Worm (Caenorhabditis elegans): ENCODE results near the gene nspd-6.
"Not testable (repeated sequence)": the region's sequence is repeated elsewhere in the genome, so short reads cannot be mapped to it uniquely, and the experiment has no call there.

Gene nspd-6

ce11 chrIV:5165626-5166025 is at the start of gene nspd-6:
Gene nspd-6, minus strand, starts transcription at chrIV:5165726.
- TF ChIP-seq unc-39 (tag; optimal IDR thresholded peaks at IDR 0.05); drap-1 (GFP tag; optimal IDR thresholded peaks at IDR 0.05); ceh-43 (GFP tag; optimal IDR thresholded peaks at IDR 0.05): not testable (repeated sequence)

DNA sequence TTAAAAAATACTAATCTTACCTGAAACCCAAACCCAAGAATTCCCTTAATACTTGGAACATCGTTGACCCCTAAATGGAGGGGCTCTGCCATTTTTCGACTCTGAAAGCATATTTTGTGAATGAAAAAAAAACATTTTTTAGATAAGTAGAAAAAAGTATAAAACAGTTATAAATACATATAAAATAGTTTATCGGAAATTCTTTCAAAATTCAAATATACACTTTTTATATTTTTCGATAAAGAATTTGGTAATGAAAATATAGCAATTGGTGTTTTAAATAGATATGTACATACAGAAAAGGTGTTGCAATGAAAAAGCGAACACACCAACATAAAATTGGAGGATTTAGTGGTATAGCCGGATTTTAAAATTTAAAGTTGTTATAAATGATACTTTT is 49.6 kb upstream of the nspd-6 start, which contains the start of gene Y59E9AL.4:
TSS of gene Y59E9AL.4 (minus strand) at position 101 of the 400 bp plus-strand sequence.
- TF ChIP-seq unc-39 (tag; optimal IDR thresholded peaks at IDR 0.05) (no peak), lin-13 (tag; optimal IDR thresholded peaks at IDR 0.05) (no peak), tbx-8 (GFP tag; optimal IDR thresholded peaks at IDR 0.05) (no peak), nhr-76 (tag; optimal IDR thresholded peaks at IDR 0.05) (no peak)

DNA sequence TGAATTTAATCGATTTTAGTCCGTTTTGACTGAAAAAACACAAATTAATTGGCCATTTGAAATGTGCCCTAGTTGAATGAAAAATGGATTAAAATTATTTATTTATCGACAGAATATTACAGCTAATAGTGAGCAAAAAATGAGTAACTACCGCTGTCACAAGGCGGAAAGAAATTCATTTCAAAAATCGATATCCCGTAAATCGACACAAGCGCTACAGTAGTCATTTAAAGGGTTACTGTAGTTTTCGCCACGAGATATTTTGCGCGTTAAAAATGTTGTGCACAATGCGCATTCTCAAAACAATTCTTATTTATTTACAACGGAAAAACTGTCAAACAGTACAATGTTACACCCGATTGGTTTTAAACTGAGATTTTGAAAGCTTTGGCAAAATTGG is 45.1 kb upstream of the nspd-6 start:
- TF ChIP-seq ceh-39 (tag; optimal IDR thresholded peaks at IDR 0.05) (no peak), lin-13 (tag; optimal IDR thresholded peaks at IDR 0.05) (no peak), unc-39 (tag; optimal IDR thresholded peaks at IDR 0.05) (no peak), unc-120 (tag; optimal IDR thresholded peaks at IDR 0.05; ENCODE audit: poor library complexity, severe bottlenecking) (no peak), cnd-1 (tag; optimal IDR thresholded peaks at IDR 0.05) (no peak), elt-1 (tag; optimal IDR thresholded peaks at IDR 0.05; ENCODE audit: borderline replicate concordance, insufficient read depth) (no peak), lsy-2 (tag; optimal IDR thresholded peaks at IDR 0.05) (no peak)

DNA sequence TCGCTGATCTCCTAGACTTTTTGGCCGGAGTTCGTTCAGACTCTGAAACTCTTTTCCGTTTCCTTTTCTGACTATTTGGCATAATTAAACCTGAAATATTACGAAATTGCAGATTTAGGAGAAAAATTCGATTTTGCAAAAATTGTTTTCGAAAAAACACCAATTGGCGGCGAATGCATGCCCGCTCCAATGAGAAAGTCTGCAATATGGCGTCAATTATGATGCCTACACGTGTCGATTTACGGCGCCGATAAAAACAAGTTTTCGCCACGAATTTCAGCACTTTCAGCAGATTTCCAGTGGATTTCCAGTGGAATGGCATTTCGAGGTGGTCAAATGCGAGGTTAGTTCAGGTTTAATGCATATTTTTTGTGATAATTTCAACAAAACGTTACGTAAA is 43.9 kb upstream of the nspd-6 start, which contains the start of the genes Y59E9AL.36 and nbet-1:
TSS of gene Y59E9AL.36 (minus strand) at position 92 of the 400 bp plus-strand sequence.
TSS of gene nbet-1 (plus strand) at position 112 of the 400 bp plus-strand sequence.
- TF ChIP-seq M03D4.4 (tag; optimal IDR thresholded peaks at IDR 0.05) (peak; percentile 13), lsy-2 (tag; optimal IDR thresholded peaks at IDR 0.05) (peak; percentile 70), unc-120 (tag; optimal IDR thresholded peaks at IDR 0.05; ENCODE audit: poor library complexity, severe bottlenecking) (peak; percentile 8), mep-1 (tag; optimal IDR thresholded peaks at IDR 0.05) (peak; percentile 57), ham-2 (GFP tag; optimal IDR thresholded peaks at IDR 0.05) (no peak), hlh-1 (tag; optimal IDR thresholded peaks at IDR 0.05) (peak; percentile 55), cnd-1 (tag; optimal IDR thresholded peaks at IDR 0.05) (no peak), lin-13 (tag; optimal IDR thresholded peaks at IDR 0.05) (peak; percentile 73), pha-4 (tag; optimal IDR thresholded peaks at IDR 0.05) (peak; percentile 51), ceh-39 (tag; optimal IDR thresholded peaks at IDR 0.05) (peak; percentile 50), nhr-76 (tag; optimal IDR thresholded peaks at IDR 0.05) (no peak), nhr-237 (tag; optimal IDR thresholded peaks at IDR 0.05) (peak; percentile 84), ces-1 (GFP tag; optimal IDR thresholded peaks at IDR 0.05) (peak; percentile 76)

DNA sequence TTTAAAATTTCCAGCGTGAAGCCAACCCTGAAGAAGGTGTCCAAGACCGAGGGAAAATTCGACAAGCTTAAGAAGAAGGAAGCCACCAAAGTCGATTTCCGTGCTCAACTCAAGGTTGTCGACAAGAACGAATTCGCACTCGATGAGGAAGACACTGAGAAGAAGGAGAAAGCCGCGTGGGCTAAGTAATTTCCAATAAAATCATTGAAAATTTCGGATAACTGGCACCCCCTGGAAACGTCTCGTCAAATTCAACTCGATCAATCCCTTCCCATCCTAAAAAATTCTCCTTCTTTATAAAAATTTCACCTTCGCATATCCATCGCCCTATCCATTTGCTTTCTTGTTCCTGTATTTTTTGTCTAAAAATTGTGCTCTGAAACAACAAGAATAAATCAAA is 41.2 kb upstream of the nspd-6 start:
- TF ChIP-seq lin-13 (tag; optimal IDR thresholded peaks at IDR 0.05) (no peak), cnd-1 (tag; optimal IDR thresholded peaks at IDR 0.05) (no peak), zip-8 (tag; optimal IDR thresholded peaks at IDR 0.05) (no peak), blmp-1 (tag; optimal IDR thresholded peaks at IDR 0.05) (no peak), ceh-43 (GFP tag; optimal IDR thresholded peaks at IDR 0.05) (no peak), flh-1 (GFP tag; optimal IDR thresholded peaks at IDR 0.05) (no peak), unc-62 (GFP tag; optimal IDR thresholded peaks at IDR 0.05) (no peak), unc-39 (tag; optimal IDR thresholded peaks at IDR 0.05) (no peak), snpc-4 (tag; optimal IDR thresholded peaks at IDR 0.05) (no peak), pha-4 (tag; optimal IDR thresholded peaks at IDR 0.05) (no peak), ztf-11 (tag; optimal IDR thresholded peaks at IDR 0.05) (no peak)

DNA sequence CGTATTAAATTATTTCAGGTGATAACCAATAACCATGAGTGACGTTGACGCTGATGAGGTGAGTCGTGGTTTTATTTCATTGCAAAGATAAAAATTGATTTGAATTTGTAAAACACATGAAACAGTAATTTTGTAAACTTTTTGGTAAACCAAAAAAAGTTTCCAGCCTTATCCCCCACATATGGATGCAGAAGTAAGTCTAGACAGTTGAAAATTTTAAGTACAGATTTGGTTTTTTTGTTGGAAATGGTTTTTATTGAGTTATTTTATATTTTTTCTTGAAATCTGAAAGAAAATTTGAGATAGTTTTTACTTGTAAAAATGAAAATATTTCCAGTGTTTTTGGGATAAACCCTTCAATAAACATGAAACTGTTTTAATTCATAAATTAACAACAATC is 39.0 kb upstream of the nspd-6 start, which contains the start of gene tni-4:
TSS of gene tni-4 (plus strand) at position 19 of the 400 bp plus-strand sequence.
- TF ChIP-seq drap-1 (GFP tag; optimal IDR thresholded peaks at IDR 0.05) = no peak
- no peak for TF ChIP-seq ces-1 (GFP tag; optimal IDR thresholded peaks at IDR 0.05)
- no peak for TF ChIP-seq unc-39 (tag; optimal IDR thresholded peaks at IDR 0.05)
- TF ChIP-seq zip-8 (tag; optimal IDR thresholded peaks at IDR 0.05) = no peak
- no peak for TF ChIP-seq mls-2 (tag; optimal IDR thresholded peaks at IDR 0.05)
- TF ChIP-seq sem-2 (GFP tag; optimal IDR thresholded peaks at IDR 0.05) = no peak

ce11 chrIV:5202575-5202974 is 37.0 kb upstream of the nspd-6 start:
- no peak for TF ChIP-seq hlh-1 (tag; optimal IDR thresholded peaks at IDR 0.05)
- TF ChIP-seq nhr-237 (tag; optimal IDR thresholded peaks at IDR 0.05) = no peak
- no peak for TF ChIP-seq drap-1 (GFP tag; optimal IDR thresholded peaks at IDR 0.05)
- TF ChIP-seq unc-62 (GFP tag; optimal IDR thresholded peaks at IDR 0.05) = no peak
- no peak for TF ChIP-seq nhr-12 (tag; optimal IDR thresholded peaks at IDR 0.05)
- TF ChIP-seq ceh-83 (GFP tag; optimal IDR thresholded peaks at IDR 0.05) = no peak
- no peak for TF ChIP-seq ceh-39 (tag; optimal IDR thresholded peaks at IDR 0.05)
- no peak for TF ChIP-seq elt-1 (tag; optimal IDR thresholded peaks at IDR 0.05; ENCODE audit: borderline replicate concordance, insufficient read depth)
- no peak for TF ChIP-seq ztf-11 (tag; optimal IDR thresholded peaks at IDR 0.05)
- no peak for TF ChIP-seq M03D4.4 (tag; optimal IDR thresholded peaks at IDR 0.05)
- TF ChIP-seq lin-32 (GFP tag; optimal IDR thresholded peaks at IDR 0.05) = no peak
- TF ChIP-seq ces-1 (GFP tag; optimal IDR thresholded peaks at IDR 0.05) = no peak
- no peak for TF ChIP-seq lin-13 (tag; optimal IDR thresholded peaks at IDR 0.05)
- TF ChIP-seq blmp-1 (tag; optimal IDR thresholded peaks at IDR 0.05) = no peak
- no peak for TF ChIP-seq cnd-1 (tag; optimal IDR thresholded peaks at IDR 0.05)

Data from whole organism, mixed stage, embryonic.